Fruit fly (Drosophila melanogaster): ENCODE data around the gene CG43102.

DNA sequence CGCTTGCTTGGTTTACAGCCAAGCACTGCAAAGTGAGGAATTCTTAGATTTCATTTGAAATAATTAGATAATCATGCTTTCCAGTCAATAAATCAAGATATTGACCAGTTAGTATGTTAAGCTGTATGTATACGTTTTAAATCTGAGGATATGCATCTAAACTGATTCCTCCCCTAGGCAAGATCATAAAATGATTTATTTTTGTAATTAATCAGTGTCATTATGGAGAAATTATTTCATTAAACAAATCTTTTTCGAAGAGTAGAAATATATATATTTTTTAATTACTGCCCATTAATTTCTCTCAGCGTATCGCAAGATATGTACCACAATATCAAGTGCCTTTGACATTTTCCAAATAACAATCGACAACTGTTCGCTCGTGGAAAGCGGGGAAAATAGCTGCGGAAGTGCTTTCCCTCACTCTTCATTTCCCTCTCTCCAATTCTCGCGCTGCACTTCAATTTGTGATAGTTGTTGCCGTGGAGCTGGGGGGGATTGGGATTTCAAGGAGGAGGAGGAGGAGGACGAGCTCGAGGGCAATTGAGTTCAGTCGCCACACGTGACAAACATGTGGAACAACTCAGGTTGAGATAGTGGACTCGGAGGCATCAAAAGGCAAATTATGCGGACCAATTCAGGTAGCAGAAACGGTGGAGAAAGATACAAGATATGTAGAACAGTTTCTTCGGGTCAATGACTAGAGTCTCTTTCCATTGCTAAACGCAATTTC lies 20.1 kb upstream of the CG43102 start:
- TF ChIP-seq repo (GFP tag; optimal IDR thresholded peaks at IDR 0.05) = no peak
- no peak for TF ChIP-seq CG3407 (GFP tag; optimal IDR thresholded peaks at IDR 0.05)
- TF ChIP-seq ttk (GFP tag; IDR thresholded peaks at IDR 0.05) = no peak
- TF ChIP-seq phol (tag; optimal IDR thresholded peaks at IDR 0.05) = peak; percentile 33
- TF ChIP-seq CG10321 (GFP tag; IDR thresholded peaks at IDR 0.05) = no peak
- TF ChIP-seq CG7963 (GFP tag; IDR thresholded peaks at IDR 0.05; ENCODE audit: partially characterized antibody) = no peak
- no peak for TF ChIP-seq fd64A (GFP tag; optimal IDR thresholded peaks at IDR 0.05)
- no peak for TF ChIP-seq CG4617 (GFP tag; optimal IDR thresholded peaks at IDR 0.05; ENCODE audit: borderline replicate concordance)
- no peak for TF ChIP-seq sna (GFP tag; IDR thresholded peaks at IDR 0.05; ENCODE audit: partially characterized antibody)
- no peak for TF ChIP-seq CG8359 (GFP tag; optimal IDR thresholded peaks at IDR 0.05; ENCODE audit: borderline replicate concordance)
- no peak for TF ChIP-seq CG13123 (GFP tag; optimal IDR thresholded peaks at IDR 0.05)
- no peak for TF ChIP-seq CG8290 (GFP tag; optimal IDR thresholded peaks at IDR 0.05)
- no peak for TF ChIP-seq CG8290 (tag; optimal IDR thresholded peaks at IDR 0.05)
- TF ChIP-seq CG4707 (GFP tag; optimal IDR thresholded peaks at IDR 0.05) = no peak

All from whole organism, embryonic.